Worm (Caenorhabditis elegans) whole organism, mixed stage, embryonic: Measurements from ENCODE around the gene C04H5.1.

Experiments used
- M03D4.4 ChIP-seq: sonication (generic microtip); optimal IDR thresholded peaks from 2 replicates; lab custom pipeline; 2017; ENCODE audit warnings: mild to moderate bottlenecking, missing genetic modification characterization, missing compliant biosample characterization
- bed-3 ChIP-seq: fragments of 200-800 bp; sonication (Bioruptor generic); optimal IDR thresholded peaks from 3 replicates; lab custom pipeline; 2018; ENCODE audit warnings: mild to moderate bottlenecking, missing genetic modification characterization, moderate library complexity, missing compliant biosample characterization
- blmp-1 ChIP-seq: fragments of 150-350 bp; optimal IDR thresholded peaks from 2 replicates; lab custom pipeline; 2014; ENCODE audit warnings: missing biosample characterization, missing genetic modification characterization
- ceh-39 ChIP-seq: fragments of 150-350 bp; optimal IDR thresholded peaks from 2 replicates; lab custom pipeline; 2014; ENCODE audit warnings: missing biosample characterization, missing genetic modification characterization
- ceh-43 ChIP-seq: fragments of 200-800 bp; sonication (Bioruptor generic); optimal IDR thresholded peaks from 2 replicates; lab custom pipeline; 2018; ENCODE audit warnings: mild to moderate bottlenecking, missing genetic modification characterization, moderate library complexity, missing compliant biosample characterization
- ceh-83 ChIP-seq: fragments of 200-800 bp; sonication (Bioruptor generic); optimal IDR thresholded peaks from 2 replicates; lab custom pipeline; 2018; ENCODE audit warnings: mild to moderate bottlenecking, missing genetic modification characterization, missing compliant biosample characterization
- ces-1 ChIP-seq: fragments of 150-350 bp; optimal IDR thresholded peaks from 2 replicates; lab custom pipeline; 2014; ENCODE audit warnings: missing biosample characterization, missing genetic modification reagents, missing genetic modification characterization
- cnd-1 ChIP-seq: fragments of 200-800 bp; sonication (Bioruptor generic); optimal IDR thresholded peaks from 2 replicates; lab custom pipeline; 2018; ENCODE audit warnings: mild to moderate bottlenecking, missing genetic modification characterization, missing compliant biosample characterization
- drap-1 ChIP-seq: fragments of 200-800 bp; sonication (Bioruptor generic); optimal IDR thresholded peaks from 3 replicates; lab custom pipeline; 2018; ENCODE audit warnings: mild to moderate bottlenecking, missing genetic modification characterization, missing compliant biosample characterization
- elt-1 ChIP-seq: sonication (generic microtip); optimal IDR thresholded peaks from 2 replicates; lab custom pipeline; 2017; ENCODE audit warnings: missing genetic modification characterization, mild to moderate bottlenecking, missing compliant biosample characterization, antibody characterized with exemption, moderate library complexity, borderline replicate concordance; ENCODE audit not compliant: insufficient read depth
- elt-3 ChIP-seq: fragments of 150-350 bp; optimal IDR thresholded peaks from 2 replicates; lab custom pipeline; 2014; ENCODE audit warnings: missing biosample characterization, missing genetic modification characterization
- flh-1 ChIP-seq: fragments of 200-800 bp; sonication (Bioruptor generic); optimal IDR thresholded peaks from 2 replicates; lab custom pipeline; 2018; ENCODE audit warnings: mild to moderate bottlenecking, missing genetic modification characterization, moderate library complexity, missing compliant biosample characterization
- ham-2 ChIP-seq: fragments of 200-800 bp; sonication (Bioruptor generic); optimal IDR thresholded peaks from 2 replicates; lab custom pipeline; 2018; ENCODE audit warnings: mild to moderate bottlenecking, missing genetic modification characterization, missing compliant biosample characterization
- hlh-1 ChIP-seq: fragments of 150-350 bp; optimal IDR thresholded peaks from 2 replicates; lab custom pipeline; 2014; ENCODE audit warnings: missing biosample characterization, missing genetic modification reagents, missing genetic modification characterization
- lin-13 ChIP-seq: fragments of 150-350 bp; optimal IDR thresholded peaks from 2 replicates; lab custom pipeline; 2014; ENCODE audit warnings: missing biosample characterization, missing genetic modification characterization
- lin-32 ChIP-seq: fragments of 200-800 bp; sonication (Bioruptor generic); optimal IDR thresholded peaks from 2 replicates; lab custom pipeline; 2018; ENCODE audit warnings: mild to moderate bottlenecking, missing genetic modification characterization, missing compliant biosample characterization
- lsy-2 ChIP-seq: fragments of 150-350 bp; optimal IDR thresholded peaks from 2 replicates; lab custom pipeline; 2014; ENCODE audit warnings: missing biosample characterization, missing genetic modification characterization
- mab-5 ChIP-seq: fragments of 150-350 bp; optimal IDR thresholded peaks from 2 replicates; lab custom pipeline; 2014; ENCODE audit warnings: missing biosample characterization, missing genetic modification characterization
- mep-1 ChIP-seq: fragments of 150-350 bp; optimal IDR thresholded peaks from 2 replicates; lab custom pipeline; 2017; ENCODE audit warnings: missing biosample characterization, missing genetic modification reagents, missing genetic modification characterization, inconsistent platforms
- mls-2 ChIP-seq: sonication (generic microtip); optimal IDR thresholded peaks from 2 replicates; lab custom pipeline; 2016; ENCODE audit warnings: mild to moderate bottlenecking, missing genetic modification characterization, moderate library complexity, missing compliant biosample characterization
- nhr-12 ChIP-seq: fragments of 150-350 bp; optimal IDR thresholded peaks from 2 replicates; lab custom pipeline; 2014; ENCODE audit warnings: missing biosample characterization, missing genetic modification characterization
- nhr-2 ChIP-seq: fragments of 150-350 bp; optimal IDR thresholded peaks from 2 replicates; lab custom pipeline; 2014; ENCODE audit warnings: missing biosample characterization, missing genetic modification characterization
- nhr-237 ChIP-seq: fragments of 150-350 bp; optimal IDR thresholded peaks from 2 replicates; lab custom pipeline; 2014; ENCODE audit warnings: missing biosample characterization, missing genetic modification characterization
- nhr-28 ChIP-seq: fragments of 150-350 bp; optimal IDR thresholded peaks from 2 replicates; lab custom pipeline; 2014; ENCODE audit warnings: missing biosample characterization, missing genetic modification characterization
- nhr-76 ChIP-seq: sonication (generic microtip); optimal IDR thresholded peaks from 2 replicates; lab custom pipeline; 2017; ENCODE audit warnings: missing biosample characterization, missing genetic modification characterization
- pha-4 ChIP-seq: fragments of 150-350 bp; optimal IDR thresholded peaks from 2 replicates; lab custom pipeline; 2018; ENCODE audit warnings: missing biosample characterization, missing genetic modification reagents, missing genetic modification characterization
- sem-2 ChIP-seq: fragments of 200-800 bp; sonication (Bioruptor generic); optimal IDR thresholded peaks from 2 replicates; lab custom pipeline; 2018; ENCODE audit warnings: mild to moderate bottlenecking, missing genetic modification characterization, missing compliant biosample characterization
- snpc-4 ChIP-seq: fragments of 150-350 bp; optimal IDR thresholded peaks from 2 replicates; lab custom pipeline; 2014; ENCODE audit warnings: missing biosample characterization, missing genetic modification characterization
- sptf-1 ChIP-seq: sonication (generic microtip); optimal IDR thresholded peaks from 2 replicates; lab custom pipeline; 2017; ENCODE audit warnings: mild to moderate bottlenecking, missing genetic modification characterization, moderate library complexity, missing compliant biosample characterization
- tbx-8 ChIP-seq: fragments of 200-800 bp; sonication (Bioruptor generic); optimal IDR thresholded peaks from 2 replicates; lab custom pipeline; 2018; ENCODE audit warnings: mild to moderate bottlenecking, missing genetic modification characterization, moderate library complexity, missing compliant biosample characterization
- unc-120 ChIP-seq: sonication (generic microtip); optimal IDR thresholded peaks from 2 replicates; lab custom pipeline; 2017; ENCODE audit warnings: missing genetic modification characterization, missing compliant biosample characterization; ENCODE audit not compliant: poor library complexity, severe bottlenecking
- unc-39 ChIP-seq: fragments of 150-350 bp; optimal IDR thresholded peaks from 2 replicates; lab custom pipeline; 2014; ENCODE audit warnings: missing biosample characterization, missing genetic modification characterization
- unc-62 ChIP-seq: fragments of 150-350 bp; optimal IDR thresholded peaks from 2 replicates; lab custom pipeline; 2014; ENCODE audit warnings: missing biosample characterization, missing genetic modification reagents, missing genetic modification characterization
- zip-8 ChIP-seq: fragments of 150-350 bp; optimal IDR thresholded peaks from 2 replicates; lab custom pipeline; 2014; ENCODE audit warnings: missing biosample characterization, missing genetic modification characterization
- ztf-11 ChIP-seq: fragments of 150-350 bp; optimal IDR thresholded peaks from 2 replicates; lab custom pipeline; 2014; ENCODE audit warnings: missing biosample characterization, missing genetic modification characterization

Gene C04H5.1

ce11 chrII:14494464-14494863, 39.6 kb upstream of the C04H5.1 start:
- TF ChIP-seq nhr-2 (tag; lab: Kevin White, UChicago) (no peak), elt-1 (tag; lab: Kevin White, UChicago) (peak; percentile 85), lsy-2 (no peak)
- TF ChIP-seq, all 35 proteins: peak for 1

DNA sequence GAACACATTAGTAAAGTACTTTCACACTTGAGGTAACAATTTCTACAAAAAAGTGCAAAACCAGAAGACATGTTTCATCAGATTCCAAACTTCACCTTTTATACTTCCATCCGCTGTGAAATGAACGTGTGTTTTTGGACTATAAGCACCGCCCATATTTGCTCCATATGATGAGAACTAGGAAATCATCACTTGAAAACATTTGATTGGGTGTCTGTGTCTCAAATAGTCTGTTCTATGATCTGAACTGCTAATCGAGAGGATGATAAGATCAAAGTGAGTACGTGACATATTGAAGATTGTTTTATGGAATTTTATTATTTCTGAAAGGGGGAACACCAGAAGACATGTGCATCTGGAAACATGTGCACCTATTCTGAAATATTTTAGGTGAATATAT, 38.8 kb upstream of the C04H5.1 start:
- TF ChIP-seq nhr-28 (tag; lab: Kevin White, UChicago) (no peak), nhr-2 (tag; lab: Kevin White, UChicago) (no peak), ceh-83 (GFP tag; lab: Kevin White, UChicago) (no peak), mls-2 (tag; lab: Kevin White, UChicago) (no peak), M03D4.4 (tag; lab: Kevin White, UChicago) (no peak), ceh-39 (no peak), ham-2 (GFP tag; lab: Kevin White, UChicago) (no peak), lin-32 (no peak), bed-3 (GFP tag; lab: Kevin White, UChicago) (no peak), nhr-76 (tag; lab: Kevin White, UChicago) (no peak), tbx-8 (no peak), mab-5 (no peak), snpc-4 (tag; lab: Kevin White, UChicago) (no peak), lin-13 (tag; lab: Kevin White, UChicago) (no peak), drap-1 (GFP tag; lab: Kevin White, UChicago) (no peak), nhr-237 (no peak), unc-39 (tag; lab: Kevin White, UChicago) (no peak)

ce11 chrII:14496809-14497208, 37.3 kb upstream of the C04H5.1 start:
- TF ChIP-seq bed-3 (GFP tag; lab: Kevin White, UChicago): peak; percentile 82
- no peak for TF ChIP-seq nhr-2 (tag; lab: Kevin White, UChicago)
- peak; percentile 96 for TF ChIP-seq ceh-83 (GFP tag; lab: Kevin White, UChicago)
- peak; percentile 80 for TF ChIP-seq elt-3 (tag; lab: Kevin White, UChicago)
- peak; percentile 90 for TF ChIP-seq unc-120 (tag; lab: Kevin White, UChicago)
- TF ChIP-seq mls-2 (tag; lab: Kevin White, UChicago): peak; percentile 94
- peak; percentile 39 for TF ChIP-seq ceh-39
- TF ChIP-seq zip-8 (tag; lab: Kevin White, UChicago): no peak
- peak; percentile 80 for TF ChIP-seq pha-4 (tag; lab: Kevin White, UChicago)
- TF ChIP-seq nhr-76 (tag; lab: Kevin White, UChicago): no peak
- peak; percentile 94 for TF ChIP-seq sptf-1 (tag; lab: Kevin White, UChicago)
- TF ChIP-seq cnd-1: peak; percentile 94
- peak; percentile 87 for TF ChIP-seq hlh-1 (tag; lab: Kevin White, UChicago)
- TF ChIP-seq mep-1: peak; percentile 54
- peak; percentile 49 for TF ChIP-seq lsy-2
- TF ChIP-seq ztf-11 (tag; lab: Kevin White, UChicago): no peak
- peak; percentile 71 for TF ChIP-seq flh-1 (GFP tag; lab: Kevin White, UChicago)
- peak; percentile 89 for TF ChIP-seq ham-2 (GFP tag; lab: Kevin White, UChicago)
- TF ChIP-seq lin-32: peak; percentile 94
- TF ChIP-seq unc-62 (GFP tag; lab: Kevin White, UChicago): peak; percentile 52
- TF ChIP-seq ces-1 (GFP tag; lab: Kevin White, UChicago): no peak
- no peak for TF ChIP-seq mab-5
- peak; percentile 82 for TF ChIP-seq tbx-8
- no peak for TF ChIP-seq snpc-4 (tag; lab: Kevin White, UChicago)
- TF ChIP-seq lin-13 (tag; lab: Kevin White, UChicago): peak; percentile 72
- peak; percentile 63 for TF ChIP-seq nhr-28 (tag; lab: Kevin White, UChicago)
- no peak for TF ChIP-seq elt-1 (tag; lab: Kevin White, UChicago)
- TF ChIP-seq ceh-43: peak; percentile 88
- peak; percentile 87 for TF ChIP-seq sem-2 (GFP tag; lab: Kevin White, UChicago)
- no peak for TF ChIP-seq blmp-1
- no peak for TF ChIP-seq unc-39 (tag; lab: Kevin White, UChicago)
- TF ChIP-seq nhr-12 (tag; lab: Kevin White, UChicago): peak; percentile 88
- TF ChIP-seq drap-1 (GFP tag; lab: Kevin White, UChicago): peak; percentile 88
- peak; percentile 70 for TF ChIP-seq nhr-237
- peak; percentile 93 for TF ChIP-seq M03D4.4 (tag; lab: Kevin White, UChicago)
- TF ChIP-seq, all 35 proteins: peak for 25
